Worm (Caenorhabditis elegans) whole organism, L4 larva: ENCODE results near the gene Y53F4B.26.

ENCODE experiments used
- F49E8.2 ChIP-seq: sonication (generic microtip); optimal IDR thresholded peaks from 2 replicates; lab custom pipeline; 2016; ENCODE audit warnings: missing compliant biosample characterization, mild to moderate bottlenecking, missing genetic modification characterization, borderline replicate concordance
- R02D3.7 ChIP-seq: fragments of 150-350 bp; sonication (generic microtip); optimal IDR thresholded peaks from 3 replicates; lab custom pipeline; 2014; ENCODE audit warnings: missing biosample characterization, missing genetic modification characterization
- T20F7.1 ChIP-seq: fragments of 200-800 bp; sonication (Bioruptor generic); optimal IDR thresholded peaks from 2 replicates; lab custom pipeline; 2018; ENCODE audit warnings: mild to moderate bottlenecking, missing genetic modification characterization, missing compliant biosample characterization
- Y105C5A.15 ChIP-seq: fragments of 200-800 bp; sonication (Bioruptor generic); IDR thresholded peaks from 2 replicates; pipeline ENCODE4 v1.3.6; 2022; ENCODE audit warnings: missing genetic modification characterization, missing compliant biosample characterization
- Y48G9A.11 ChIP-seq: fragments of 200-800 bp; sonication (Bioruptor generic); IDR thresholded peaks from 2 replicates; pipeline ENCODE4 v1.3.6; 2022; ENCODE audit warnings: missing genetic modification reagents, missing genetic modification characterization, missing compliant biosample characterization
- Y5F2A.4 ChIP-seq: fragments of 200-800 bp; sonication (Bioruptor generic); optimal IDR thresholded peaks from 2 replicates; lab custom pipeline; 2018; ENCODE audit warnings: mild to moderate bottlenecking, missing genetic modification characterization, missing compliant biosample characterization
- ZK546.5 ChIP-seq, 2 experiments: sonication (generic microtip); optimal IDR thresholded peaks; 2 replicates each; lab custom pipeline; 2017; ENCODE audit warnings: missing biosample characterization in 2 of 2, missing genetic modification characterization in 2 of 2
- ama-1 ChIP-seq: fragments of 150-350 bp; optimal IDR thresholded peaks from 2 replicates; lab custom pipeline; 2014; ENCODE audit warnings: inconsistent platforms, mixed read lengths
- ceh-28 ChIP-seq: fragments of 150-350 bp; optimal IDR thresholded peaks from 2 replicates; lab custom pipeline; 2014; ENCODE audit warnings: missing biosample characterization, missing genetic modification reagents, missing genetic modification characterization
- ceh-32 ChIP-seq: sonication (generic microtip); optimal IDR thresholded peaks from 2 replicates; lab custom pipeline; 2016; ENCODE audit warnings: mild to moderate bottlenecking, missing genetic modification characterization, missing compliant biosample characterization; ENCODE audit not compliant: poor library complexity
- ces-1 ChIP-seq: fragments of 150-350 bp; sonication (generic microtip); optimal IDR thresholded peaks from 4 replicates; lab custom pipeline; 2014; ENCODE audit warnings: missing biosample characterization, missing genetic modification reagents, missing genetic modification characterization
- cey-2 ChIP-seq: sonication (generic microtip); optimal IDR thresholded peaks from 3 replicates; lab custom pipeline; 2017; ENCODE audit warnings: missing genetic modification characterization, mild to moderate bottlenecking, missing compliant biosample characterization, antibody characterized with exemption, borderline replicate concordance; ENCODE audit not compliant: insufficient read depth
- ctbp-1 ChIP-seq: fragments of 200-800 bp; sonication (Bioruptor generic); IDR thresholded peaks from 2 replicates; pipeline ENCODE4 v1.3.6; 2022; ENCODE audit warnings: missing genetic modification reagents, missing genetic modification characterization, missing compliant biosample characterization
- daf-16 ChIP-seq, 3 experiments: sonication (generic microtip); optimal IDR thresholded peaks; 2 replicates each; lab custom pipeline; 2016 to 2017; ENCODE audit warnings: missing genetic modification characterization in 3 of 3, missing genetic modification reagents in 3 of 3, mild to moderate bottlenecking in 2 of 3, missing compliant biosample characterization in 2 of 3, missing biosample characterization in 1 of 3, moderate library complexity in 1 of 3
- daf-8 ChIP-seq: fragments of 200-800 bp; sonication (Bioruptor generic); IDR thresholded peaks from 2 replicates; pipeline ENCODE4 v1.3.6; 2022; ENCODE audit warnings: missing genetic modification characterization, missing compliant biosample characterization
- dmd-6 ChIP-seq: fragments of 200-800 bp; sonication (Bioruptor generic); IDR thresholded peaks from 2 replicates; pipeline ENCODE4 v1.3.6; 2022; ENCODE audit warnings: missing genetic modification reagents, missing genetic modification characterization, missing compliant biosample characterization
- dpl-1 ChIP-seq: fragments of 150-350 bp; optimal IDR thresholded peaks from 2 replicates; lab custom pipeline; 2014; ENCODE audit warnings: missing biosample characterization, missing genetic modification reagents, missing genetic modification characterization
- duxl-1 ChIP-seq: sonication (generic microtip); optimal IDR thresholded peaks from 2 replicates; lab custom pipeline; 2016; ENCODE audit warnings: mild to moderate bottlenecking, missing genetic modification characterization, moderate library complexity, missing compliant biosample characterization; ENCODE audit not compliant: poor library complexity
- dve-1 ChIP-seq: sonication (generic microtip); optimal IDR thresholded peaks from 2 replicates; lab custom pipeline; 2017; ENCODE audit warnings: antibody characterized with exemption, mild to moderate bottlenecking, missing genetic modification characterization, missing compliant biosample characterization; ENCODE audit not compliant: insufficient read depth
- fos-1 ChIP-seq: fragments of 150-350 bp; optimal IDR thresholded peaks from 2 replicates; lab custom pipeline; 2014; ENCODE audit warnings: missing biosample characterization, missing genetic modification characterization
- gei-8 ChIP-seq: fragments of 200-800 bp; sonication (Bioruptor generic); optimal IDR thresholded peaks from 2 replicates; lab custom pipeline; 2018; ENCODE audit warnings: mild to moderate bottlenecking, missing genetic modification characterization, missing compliant biosample characterization
- hif-1 ChIP-seq, 2 experiments: sonication (generic microtip); optimal IDR thresholded peaks; 2 replicates each; lab custom pipeline; 2016 to 2017; ENCODE audit warnings: missing compliant biosample characterization in 2 of 2, missing genetic modification characterization in 2 of 2, missing genetic modification reagents in 2 of 2, missing genotype in 2 of 2, mild to moderate bottlenecking in 1 of 2
- hlh-11 ChIP-seq: fragments of 200-800 bp; sonication (Bioruptor generic); optimal IDR thresholded peaks from 2 replicates; lab custom pipeline; 2018; ENCODE audit warnings: mild to moderate bottlenecking, missing genetic modification characterization, missing compliant biosample characterization
- hlh-30 ChIP-seq: sonication (generic microtip); optimal IDR thresholded peaks from 2 replicates; lab custom pipeline; 2017; ENCODE audit warnings: antibody characterized with exemption, mild to moderate bottlenecking, missing genetic modification characterization, missing compliant biosample characterization; ENCODE audit not compliant: insufficient read depth
- lin-15B ChIP-seq: fragments of 150-350 bp; sonication (generic microtip); optimal IDR thresholded peaks from 3 replicates; lab custom pipeline; 2014; ENCODE audit warnings: missing biosample characterization, missing genetic modification characterization
- lin-39 ChIP-seq: fragments of 150-350 bp; optimal IDR thresholded peaks from 2 replicates; lab custom pipeline; 2014; ENCODE audit warnings: missing biosample characterization, missing genetic modification reagents, missing genetic modification characterization
- mdl-1 ChIP-seq, 2 experiments: fragments of 150-350 bp in 1 of 2; sonication (generic microtip) in 1 of 2; optimal IDR thresholded peaks; 2 replicates each; lab custom pipeline; 2014 to 2017; ENCODE audit warnings: missing biosample characterization in 2 of 2, missing genetic modification characterization in 2 of 2
- nhr-102 ChIP-seq: sonication (generic microtip); optimal IDR thresholded peaks from 2 replicates; lab custom pipeline; 2016; ENCODE audit warnings: mild to moderate bottlenecking, missing genetic modification characterization, moderate library complexity, missing compliant biosample characterization
- nhr-111 ChIP-seq: fragments of 200-800 bp; sonication (Bioruptor generic); optimal IDR thresholded peaks from 2 replicates; lab custom pipeline; 2018; ENCODE audit warnings: mild to moderate bottlenecking, missing genetic modification characterization, missing compliant biosample characterization
- nhr-42 ChIP-seq: fragments of 200-800 bp; sonication (Bioruptor generic); IDR thresholded peaks from 2 replicates; pipeline ENCODE4 v1.3.6; 2022; ENCODE audit warnings: missing genetic modification characterization, missing compliant biosample characterization
- nhr-48 ChIP-seq: sonication (generic microtip); optimal IDR thresholded peaks from 2 replicates; lab custom pipeline; 2016; ENCODE audit warnings: mild to moderate bottlenecking, missing genetic modification characterization, missing compliant biosample characterization
- nhr-6 ChIP-seq: fragments of 150-350 bp; optimal IDR thresholded peaks from 2 replicates; lab custom pipeline; 2014; ENCODE audit warnings: missing biosample characterization, missing genetic modification characterization
- nhr-77 ChIP-seq: fragments of 150-350 bp; optimal IDR thresholded peaks from 2 replicates; lab custom pipeline; 2014; ENCODE audit warnings: missing biosample characterization, missing genetic modification characterization
- pha-4 ChIP-seq, 2 experiments: fragments of 150-350 bp in 1 of 2; fragments of 200-800 bp in 1 of 2; sonication (Bioruptor generic) in 1 of 2; IDR thresholded peaks in 1 of 2; optimal IDR thresholded peaks in 1 of 2; 2 replicates each; pipeline versions ENCODE4 v1.3.6 to Lab custom; 2014 to 2022; ENCODE audit warnings: missing genetic modification characterization in 2 of 2, missing genetic modification reagents in 2 of 2, missing biosample characterization in 1 of 2, missing compliant biosample characterization in 1 of 2
- pqm-1 ChIP-seq: sonication (generic microtip); optimal IDR thresholded peaks from 2 replicates; lab custom pipeline; 2017; ENCODE audit warnings: missing biosample characterization, missing genetic modification characterization
- saeg-2 ChIP-seq: fragments of 200-800 bp; sonication (Bioruptor generic); IDR thresholded peaks from 2 replicates; pipeline ENCODE4 v1.3.6; 2022; ENCODE audit warnings: missing genetic modification reagents, missing genetic modification characterization, missing compliant biosample characterization
- sdz-12 ChIP-seq: fragments of 200-800 bp; sonication (Bioruptor generic); optimal IDR thresholded peaks from 2 replicates; lab custom pipeline; 2018; ENCODE audit warnings: mild to moderate bottlenecking, missing genetic modification characterization, missing compliant biosample characterization
- skn-1 ChIP-seq: fragments of 150-350 bp; optimal IDR thresholded peaks from 2 replicates; lab custom pipeline; 2014; ENCODE audit warnings: missing biosample characterization, missing genetic modification characterization
- snpc-1.2 ChIP-seq: fragments of 200-800 bp; sonication (Bioruptor generic); IDR thresholded peaks from 2 replicates; pipeline ENCODE4 v1.3.6; 2022; ENCODE audit warnings: missing genetic modification reagents, missing genetic modification characterization, missing compliant biosample characterization
- snpc-4 ChIP-seq: fragments of 150-350 bp; optimal IDR thresholded peaks from 2 replicates; lab custom pipeline; 2014; ENCODE audit warnings: missing biosample characterization, missing genetic modification characterization
- spr-3 ChIP-seq: fragments of 200-800 bp; sonication (Bioruptor generic); optimal IDR thresholded peaks from 2 replicates; lab custom pipeline; 2018; ENCODE audit warnings: mild to moderate bottlenecking, missing genetic modification characterization, missing compliant biosample characterization
- zfp-2 ChIP-seq: sonication (generic microtip); optimal IDR thresholded peaks from 2 replicates; lab custom pipeline; 2016; ENCODE audit warnings: mild to moderate bottlenecking, missing genetic modification characterization, missing compliant biosample characterization
- zfp-3 ChIP-seq: fragments of 200-800 bp; sonication (Bioruptor generic); conservative IDR thresholded peaks from 2 replicates; pipeline ENCODE4 v1.3.6; 2022; ENCODE audit warnings: missing genetic modification reagents, missing genetic modification characterization, missing compliant biosample characterization
- zip-11 ChIP-seq: fragments of 200-800 bp; sonication (Bioruptor generic); IDR thresholded peaks from 2 replicates; pipeline ENCODE4 v1.3.6; 2022; ENCODE audit warnings: missing genetic modification characterization, missing compliant biosample characterization
- zip-2 ChIP-seq: fragments of 150-350 bp; optimal IDR thresholded peaks from 2 replicates; lab custom pipeline; 2014; ENCODE audit warnings: missing biosample characterization, missing genetic modification characterization
- ztf-11 ChIP-seq: fragments of 150-350 bp; optimal IDR thresholded peaks from 2 replicates; lab custom pipeline; 2014; ENCODE audit warnings: missing biosample characterization, missing genetic modification characterization

Y53F4B.26 gene

DNA sequence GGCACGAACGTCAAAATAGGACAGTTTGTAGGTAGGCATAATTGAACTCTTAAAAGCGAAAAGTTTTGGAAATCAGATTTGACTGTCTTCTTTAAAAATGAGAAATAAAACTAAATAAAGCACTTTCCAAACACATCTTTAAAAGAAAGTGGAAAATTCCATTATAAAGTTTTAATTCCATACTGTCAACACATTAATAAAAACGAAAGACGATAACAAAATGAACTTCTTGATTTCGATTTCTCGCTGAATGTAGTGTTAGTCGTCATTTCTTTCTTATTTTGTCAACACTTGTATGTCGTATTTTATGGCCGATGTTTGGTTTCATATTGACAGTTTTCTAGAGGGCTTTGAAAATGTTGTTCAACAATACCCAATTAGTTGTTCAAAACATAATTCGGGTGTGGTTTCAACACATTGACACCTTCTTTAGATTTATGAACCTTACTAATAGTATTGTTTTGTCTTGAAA lies 29.1 kb upstream of the Y53F4B.26 start, which contains the start of gene gst-29 (continued):
- TF ChIP-seq Y105C5A.15 (no peak), T20F7.1 (GFP tag; lab: Kevin White, UChicago) (no peak), ctbp-1 (no peak), snpc-4 (tag; lab: Kevin White, UChicago) (no peak), nhr-42 (GFP tag; lab: Robert Waterston, UW) (no peak), zfp-3 (GFP tag; lab: Robert Waterston, UW) (no peak), nhr-111 (GFP tag; lab: Kevin White, UChicago) (no peak), zip-2 (tag; lab: Kevin White, UChicago) (no peak), nhr-48 (no peak)

DNA sequence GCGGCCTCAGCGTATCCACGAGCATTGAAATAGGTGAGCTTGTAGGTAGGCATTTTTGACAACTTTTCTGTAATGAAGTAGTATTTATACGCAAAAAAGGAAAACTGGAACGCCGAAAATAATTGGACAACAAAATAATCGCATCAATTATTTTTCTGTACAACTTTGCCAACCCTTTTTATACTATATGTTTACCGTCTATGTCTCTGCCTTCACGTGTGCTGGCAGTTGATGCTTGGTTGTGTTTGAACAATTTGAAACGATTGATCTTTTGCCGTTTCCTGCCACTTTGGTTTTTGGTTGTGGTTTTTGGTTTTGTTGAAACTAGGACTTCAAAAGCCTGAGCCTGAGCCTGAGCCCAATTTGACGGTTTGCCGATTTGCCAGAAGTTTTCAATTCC lies 26.6 kb upstream of the Y53F4B.26 start, which contains the start of gene gst-28:
Gene gst-28, minus strand, starts transcription at position 238 of the 400 bp plus-strand sequence.
- TF ChIP-seq pqm-1 (tag; lab: Kevin White, UChicago) (peak; percentile 13), mdl-1 (tag; optimal IDR thresholded peaks at IDR 0.05; lab: Kevin White, UChicago) (no peak), ztf-11 (tag; lab: Kevin White, UChicago) (no peak), nhr-77 (peak; percentile 52), duxl-1 (no peak), saeg-2 (GFP tag; lab: Robert Waterston, UW) (0 out of 2 replicates have a peak, but pooled peaks have one; percentile 25), ama-1 (lab: Kevin White, UChicago) (no peak), hlh-30 (peak; percentile 6), Y48G9A.11 (GFP tag; lab: Robert Waterston, UW) (no peak), pha-4 (GFP tag; IDR thresholded peaks at IDR 0.05; lab: Robert Waterston, UW) (no peak), pha-4 (tag; optimal IDR thresholded peaks at IDR 0.05; lab: Kevin White, UChicago) (no peak), zip-2 (tag; lab: Kevin White, UChicago) (no peak), hlh-11 (peak; percentile 7), dmd-6 (GFP tag; lab: Robert Waterston, UW) (peak; percentile 40; the same call in 1 of the 2 replicates), dve-1 (tag; lab: Kevin White, UChicago) (peak; percentile 20), daf-8 (GFP tag; lab: Robert Waterston, UW) (no peak), lin-39 (tag; lab: Kevin White, UChicago) (no peak), nhr-111 (GFP tag; lab: Kevin White, UChicago) (no peak), snpc-1.2 (GFP tag; lab: Robert Waterston, UW) (no peak), daf-16 (GFP tag; optimal IDR thresholded peaks at IDR 0.05; lab: Kevin White, UChicago) (no peak), daf-16 (tag; optimal IDR thresholded peaks at IDR 0.05; lab: Kevin White, UChicago) (peak; percentile 66)

DNA sequence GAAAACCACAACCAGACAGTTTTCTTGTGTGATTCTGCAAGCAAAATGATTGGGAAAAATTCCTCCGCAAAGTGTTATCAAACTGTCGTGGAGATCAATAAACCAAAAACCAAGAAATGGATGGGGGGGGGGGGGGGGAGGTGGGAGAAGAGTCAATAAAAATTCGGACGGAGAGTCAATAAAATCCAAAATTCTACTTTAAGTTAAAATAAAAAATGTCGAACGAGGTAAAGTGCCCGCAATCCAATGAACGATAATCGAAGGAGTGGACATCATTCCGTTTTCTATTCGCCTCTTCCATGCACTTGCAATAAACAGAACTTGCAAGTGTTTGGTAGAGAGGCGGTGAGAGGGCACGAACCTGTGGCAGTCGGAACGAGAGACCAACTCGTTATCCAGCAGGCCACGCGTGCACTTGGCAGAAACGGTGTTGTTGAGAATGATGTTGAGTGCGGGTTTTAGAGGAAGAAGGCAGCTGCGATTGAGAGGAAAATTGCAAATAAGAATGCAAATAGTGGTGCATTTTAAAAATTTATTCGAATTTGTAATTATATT lies 25.0 kb upstream of the Y53F4B.26 start, which contains the start of gene gst-27:
Gene gst-27, minus strand, starts transcription at position 51 of the 555 bp plus-strand sequence.
- TF ChIP-seq ceh-32 (tag; lab: Kevin White, UChicago) = peak; percentile 34
- TF ChIP-seq fos-1 = no peak
- peak; percentile 33 for TF ChIP-seq R02D3.7 (tag; lab: Kevin White, UChicago)
- TF ChIP-seq hif-1 (tag; optimal IDR thresholded peaks at IDR 0.05; lab: Kevin White, UChicago) = peak in 1 of 2 experiments; percentile 66
- TF ChIP-seq ces-1 (GFP tag; lab: Kevin White, UChicago) = no peak
- peak; percentile 63 for TF ChIP-seq dpl-1 (GFP tag; lab: Kevin White, UChicago)
- TF ChIP-seq nhr-102 = peak; percentile 73
- peak; percentile 90 for TF ChIP-seq gei-8 (GFP tag; lab: Kevin White, UChicago)
- peak; percentile 74 for TF ChIP-seq Y5F2A.4
- no peak for TF ChIP-seq ama-1 (lab: Kevin White, UChicago)
- no peak for TF ChIP-seq ceh-28
- peak; percentile 40 for TF ChIP-seq nhr-6 (tag; lab: Kevin White, UChicago)
- TF ChIP-seq zip-11 (GFP tag; lab: Robert Waterston, UW) = 0 out of 2 replicates have a peak, but pooled peaks have one; percentile 39
- TF ChIP-seq ZK546.5 (tag; optimal IDR thresholded peaks at IDR 0.05; lab: Kevin White, UChicago) = no peak
- TF ChIP-seq zfp-2 (tag; lab: Kevin White, UChicago) = peak; percentile 46
- TF ChIP-seq cey-2 = no peak
- TF ChIP-seq F49E8.2 (tag; lab: Kevin White, UChicago) = peak; percentile 72
- no peak for TF ChIP-seq skn-1 (tag; lab: Kevin White, UChicago)
- peak; percentile 80 for TF ChIP-seq spr-3 (GFP tag; lab: Kevin White, UChicago)
- TF ChIP-seq sdz-12 (GFP tag; lab: Kevin White, UChicago) = peak; percentile 89
- TF ChIP-seq dve-1 (tag; lab: Kevin White, UChicago) = peak; percentile 91
- TF ChIP-seq lin-15B (tag; lab: Kevin White, UChicago) = no peak
